Worm (Caenorhabditis elegans) whole organism, L1 larva: ENCODE data around the gene srw-91.

ENCODE experiments used
- C04F5.9 ChIP-seq: sonication (generic microtip); optimal IDR thresholded peaks from 2 replicates; lab custom pipeline; 2016; ENCODE audit warnings: missing genetic modification characterization, missing compliant biosample characterization
- C16A3.4 ChIP-seq: fragments of 150-350 bp; optimal IDR thresholded peaks from 2 replicates; lab custom pipeline; 2014; ENCODE audit warnings: missing biosample characterization, missing genetic modification characterization
- aly-2 ChIP-seq: fragments of 150-350 bp; optimal IDR thresholded peaks from 2 replicates; lab custom pipeline; 2014; ENCODE audit warnings: missing biosample characterization, missing genetic modification characterization
- blmp-1 ChIP-seq: fragments of 150-350 bp; optimal IDR thresholded peaks from 2 replicates; lab custom pipeline; 2014; ENCODE audit warnings: missing biosample characterization, missing genetic modification characterization
- ceh-63 ChIP-seq: fragments of 200-800 bp; sonication (Bioruptor generic); optimal IDR thresholded peaks from 2 replicates; lab custom pipeline; 2018; ENCODE audit warnings: mild to moderate bottlenecking, missing genetic modification characterization, missing compliant biosample characterization
- ceh-8 ChIP-seq: fragments of 200-800 bp; sonication (Bioruptor generic); optimal IDR thresholded peaks from 2 replicates; lab custom pipeline; 2018; ENCODE audit warnings: mild to moderate bottlenecking, missing genetic modification characterization, moderate library complexity, missing compliant biosample characterization
- ceh-82 ChIP-seq, 3 experiments: fragments of 150-350 bp in 1 of 3; sonication (generic microtip) in 2 of 3; optimal IDR thresholded peaks; 2 replicates each; lab custom pipeline; 2014 to 2017; ENCODE audit warnings: missing biosample characterization in 3 of 3, missing genetic modification characterization in 3 of 3
- ceh-88 ChIP-seq: fragments of 200-800 bp; sonication (Bioruptor generic); IDR thresholded peaks from 2 replicates; pipeline ENCODE4 v1.3.6; 2022; ENCODE audit warnings: missing genetic modification characterization, missing compliant biosample characterization
- ces-1 ChIP-seq: fragments of 150-350 bp; optimal IDR thresholded peaks from 2 replicates; lab custom pipeline; 2014; ENCODE audit warnings: missing biosample characterization, missing genetic modification reagents, missing genetic modification characterization
- dsc-1 ChIP-seq: sonication (generic microtip); optimal IDR thresholded peaks from 2 replicates; lab custom pipeline; 2016; ENCODE audit warnings: mild to moderate bottlenecking, missing genetic modification characterization, missing compliant biosample characterization
- egl-27 ChIP-seq, 2 experiments: fragments of 150-350 bp in 1 of 2; sonication (generic microtip); optimal IDR thresholded peaks; 3 replicates each; lab custom pipeline; 2017 to 2018; ENCODE audit warnings: missing biosample characterization in 2 of 2, missing genetic modification characterization in 2 of 2, missing genetic modification reagents in 2 of 2
- ets-5 ChIP-seq: fragments of 200-800 bp; sonication (Bioruptor generic); IDR thresholded peaks from 2 replicates; pipeline ENCODE4 v1.3.6; 2022; ENCODE audit warnings: missing genetic modification characterization, missing compliant biosample characterization
- fkh-8 ChIP-seq: sonication (generic microtip); optimal IDR thresholded peaks from 2 replicates; lab custom pipeline; 2016; ENCODE audit warnings: mild to moderate bottlenecking, missing genetic modification characterization, missing compliant biosample characterization
- grh-1 ChIP-seq: fragments of 200-800 bp; sonication (Bioruptor generic); IDR thresholded peaks from 2 replicates; pipeline ENCODE4 v1.3.6; 2022; ENCODE audit warnings: missing genetic modification reagents, missing genetic modification characterization, missing compliant biosample characterization
- hlh-17 ChIP-seq: fragments of 200-800 bp; sonication (Bioruptor generic); optimal IDR thresholded peaks from 2 replicates; lab custom pipeline; 2018; ENCODE audit warnings: missing genetic modification characterization, mild to moderate bottlenecking, missing compliant biosample characterization, moderate library complexity, borderline replicate concordance
- jun-1 ChIP-seq: fragments of 150-350 bp; optimal IDR thresholded peaks from 2 replicates; lab custom pipeline; 2014; ENCODE audit warnings: missing biosample characterization, missing genetic modification reagents, missing genetic modification characterization
- lin-14 ChIP-seq: fragments of 200-800 bp; sonication (Bioruptor generic); optimal IDR thresholded peaks from 2 replicates; lab custom pipeline; 2018; ENCODE audit warnings: mild to moderate bottlenecking, missing genetic modification characterization, moderate library complexity, missing compliant biosample characterization
- lin-39 ChIP-seq: fragments of 150-350 bp; optimal IDR thresholded peaks from 2 replicates; lab custom pipeline; 2014; ENCODE audit warnings: missing biosample characterization, missing genetic modification reagents, missing genetic modification characterization
- lir-3 ChIP-seq: sonication (generic microtip); optimal IDR thresholded peaks from 2 replicates; lab custom pipeline; 2016; ENCODE audit warnings: mild to moderate bottlenecking, missing genetic modification characterization, moderate library complexity, missing compliant biosample characterization; ENCODE audit not compliant: poor library complexity
- mab-9 ChIP-seq: fragments of 200-800 bp; sonication (Bioruptor generic); IDR thresholded peaks from 2 replicates; pipeline ENCODE4 v1.3.6; 2022; ENCODE audit warnings: missing genetic modification reagents, missing genetic modification characterization, missing compliant biosample characterization
- mdl-1 ChIP-seq, 2 experiments: fragments of 150-350 bp; optimal IDR thresholded peaks; 2 replicates each; lab custom pipeline; 2014 to 2017; ENCODE audit warnings: missing biosample characterization in 2 of 2, missing genetic modification characterization in 2 of 2, inconsistent platforms in 1 of 2
- mef-2 ChIP-seq: fragments of 150-350 bp; optimal IDR thresholded peaks from 2 replicates; lab custom pipeline; 2014; ENCODE audit warnings: missing biosample characterization, missing genetic modification characterization
- nhr-11 ChIP-seq: fragments of 150-350 bp; optimal IDR thresholded peaks from 2 replicates; lab custom pipeline; 2014; ENCODE audit warnings: missing biosample characterization, missing genetic modification characterization
- nhr-12 ChIP-seq: sonication (generic microtip); optimal IDR thresholded peaks from 2 replicates; lab custom pipeline; 2017; ENCODE audit warnings: missing biosample characterization, missing genetic modification characterization
- nhr-19 ChIP-seq: fragments of 200-800 bp; sonication (Bioruptor generic); conservative IDR thresholded peaks from 2 replicates; pipeline ENCODE4 v1.3.6; 2022; ENCODE audit warnings: missing genetic modification characterization, missing compliant biosample characterization
- nhr-47 ChIP-seq: sonication (generic microtip); optimal IDR thresholded peaks from 2 replicates; lab custom pipeline; 2016; ENCODE audit warnings: mild to moderate bottlenecking, missing genetic modification characterization, moderate library complexity, missing compliant biosample characterization
- nhr-71 ChIP-seq: sonication (generic microtip); optimal IDR thresholded peaks from 2 replicates; lab custom pipeline; 2016; ENCODE audit warnings: mild to moderate bottlenecking, missing genetic modification characterization, moderate library complexity, missing compliant biosample characterization
- nhr-76 ChIP-seq: sonication (generic microtip); optimal IDR thresholded peaks from 2 replicates; lab custom pipeline; 2017; ENCODE audit warnings: missing biosample characterization, missing genetic modification characterization
- pqm-1 ChIP-seq: sonication (generic microtip); optimal IDR thresholded peaks from 3 replicates; lab custom pipeline; 2017; ENCODE audit warnings: missing biosample characterization, missing genetic modification characterization
- skn-1 ChIP-seq: fragments of 150-350 bp; optimal IDR thresholded peaks from 2 replicates; lab custom pipeline; 2014; ENCODE audit warnings: missing biosample characterization, missing genetic modification characterization
- snpc-4 ChIP-seq: fragments of 150-350 bp; optimal IDR thresholded peaks from 2 replicates; lab custom pipeline; 2014; ENCODE audit warnings: missing biosample characterization, missing genetic modification characterization
- sup-37 ChIP-seq: fragments of 200-800 bp; sonication (Bioruptor generic); optimal IDR thresholded peaks from 2 replicates; lab custom pipeline; 2018; ENCODE audit warnings: mild to moderate bottlenecking, missing genetic modification characterization, missing compliant biosample characterization
- swsn-7 ChIP-seq: sonication (generic microtip); optimal IDR thresholded peaks from 2 replicates; lab custom pipeline; 2016; ENCODE audit warnings: missing genetic modification characterization, missing compliant biosample characterization
- unc-30 ChIP-seq: sonication (generic microtip); optimal IDR thresholded peaks from 2 replicates; lab custom pipeline; 2017; ENCODE audit warnings: missing biosample characterization, missing genetic modification characterization
- unc-98 ChIP-seq: fragments of 200-800 bp; sonication (Bioruptor generic); IDR thresholded peaks from 2 replicates; pipeline ENCODE4 v1.3.6; 2022; ENCODE audit warnings: missing genetic modification characterization, missing compliant biosample characterization
- ztf-11 ChIP-seq, 2 experiments: sonication (generic microtip); optimal IDR thresholded peaks; 2 replicates each; lab custom pipeline; 2016 to 2017; ENCODE audit warnings: missing genetic modification characterization in 2 of 2, missing biosample characterization in 1 of 2, missing compliant biosample characterization in 1 of 2

The srw-91 gene

ce11 chrV:1718232-1718631, 37.6 kb upstream of the srw-91 start:
- TF ChIP-seq lir-3, result no peak
- TF ChIP-seq nhr-71 (tag; lab: Kevin White, UChicago), result peak; percentile 52
- no peak for TF ChIP-seq egl-27 (tag; optimal IDR thresholded peaks at IDR 0.05; lab: Kevin White, UChicago)
- no peak for TF ChIP-seq nhr-12
- TF ChIP-seq jun-1 (tag; lab: Kevin White, UChicago), result no peak
- no peak for TF ChIP-seq sup-37 (GFP tag; lab: Kevin White, UChicago)
- no peak for TF ChIP-seq ceh-88 (GFP tag; lab: Robert Waterston, UW)
- no peak for TF ChIP-seq mdl-1 (tag; optimal IDR thresholded peaks at IDR 0.05; lab: Kevin White, UChicago)
- no peak for TF ChIP-seq nhr-76 (tag; lab: Kevin White, UChicago)
- TF ChIP-seq nhr-19, result no peak
- TF ChIP-seq unc-98 (GFP tag; lab: Robert Waterston, UW), result no peak
- peak; percentile 68 for TF ChIP-seq ceh-8
- no peak for TF ChIP-seq ceh-82 (tag; optimal IDR thresholded peaks at IDR 0.05; lab: Kevin White, UChicago)
- no peak for TF ChIP-seq blmp-1 (tag; lab: Kevin White, UChicago)
- TF ChIP-seq nhr-11 (tag; lab: Kevin White, UChicago), result peak; percentile 13
- TF ChIP-seq fkh-8, result peak; percentile 60

DNA sequence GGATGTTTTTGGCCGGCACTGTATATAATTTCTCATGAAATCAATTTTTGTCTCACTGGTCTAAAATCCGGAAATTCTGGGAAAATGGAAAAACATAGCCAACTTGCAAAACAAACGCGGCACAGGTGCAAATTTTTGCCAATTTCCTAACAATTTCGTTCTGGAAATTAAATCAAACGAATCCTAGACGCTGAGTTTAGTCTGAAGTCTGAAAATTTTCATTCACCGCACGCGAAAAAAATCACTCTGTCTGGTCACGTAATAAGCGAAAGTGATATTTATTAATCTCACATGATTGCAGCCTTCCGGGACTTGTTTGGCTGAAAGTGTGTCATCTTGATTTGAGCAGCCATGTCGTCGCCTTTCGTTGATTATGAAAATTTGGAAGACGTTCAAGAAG, 36.2 kb upstream of the srw-91 start, which contains the start of gene srw-103:
srw-103 (plus strand) TSS at position 301 of the 400 bp plus-strand sequence.
- no peak for TF ChIP-seq nhr-47 (tag; lab: Kevin White, UChicago)
- no peak for TF ChIP-seq aly-2
- no peak for TF ChIP-seq dsc-1
- TF ChIP-seq fkh-8, result peak; percentile 7
- TF ChIP-seq, all 84 proteins: peak for 1

DNA sequence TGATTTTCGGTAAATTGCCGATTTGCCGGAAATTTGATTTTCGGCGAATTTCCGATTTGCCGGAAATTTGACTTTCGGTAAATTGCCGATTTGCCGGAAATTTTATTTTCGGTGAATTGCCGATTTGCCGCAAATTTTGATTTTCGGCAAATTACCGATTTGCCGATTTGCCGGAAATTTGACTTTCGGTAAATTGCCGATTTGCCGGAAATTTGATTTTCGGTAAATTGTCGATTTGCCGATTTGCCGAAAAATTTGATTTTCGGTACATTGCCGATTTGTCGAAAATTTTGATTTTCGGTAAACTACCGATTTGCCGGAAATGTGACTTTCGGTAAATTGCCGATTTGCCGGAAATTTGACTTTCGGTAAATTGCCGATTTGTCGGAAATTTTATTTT, 33.1 kb upstream of the srw-91 start:
- TF ChIP-seq grh-1 (GFP tag; lab: Robert Waterston, UW) (0 out of 2 replicates have a peak, but pooled peaks have one; percentile 18), mab-9 (peak; percentile 58; the same call in 1 of the 2 replicates), unc-98 (GFP tag; lab: Robert Waterston, UW) (peak; percentile 44; the same call in 1 of the 2 replicates), ets-5 (0 out of 2 replicates have a peak, but pooled peaks have one; percentile 17), ceh-88 (GFP tag; lab: Robert Waterston, UW) (peak; percentile 20; the same call in 1 of the 2 replicates)

ce11 chrV:1710909-1711308, 30.2 kb upstream of the srw-91 start, which contains the start of gene srw-100:
TSS of gene srw-100 (plus strand) at chrV:1711209.
- TF ChIP-seq snpc-4 (tag; lab: Kevin White, UChicago), result no peak
- no peak for TF ChIP-seq ceh-88 (GFP tag; lab: Robert Waterston, UW)
- no peak for TF ChIP-seq ces-1 (GFP tag; lab: Kevin White, UChicago)
- no peak for TF ChIP-seq grh-1 (GFP tag; lab: Robert Waterston, UW)
- TF ChIP-seq skn-1 (tag; lab: Kevin White, UChicago), result no peak
- TF ChIP-seq ztf-11 (tag; optimal IDR thresholded peaks at IDR 0.05; lab: Kevin White, UChicago), result no peak
- no peak for TF ChIP-seq unc-30 (tag; lab: Kevin White, UChicago)
- no peak for TF ChIP-seq sup-37 (GFP tag; lab: Kevin White, UChicago)

- TF ChIP-seq ceh-8, result no peak
- TF ChIP-seq pqm-1 (tag; lab: Kevin White, UChicago), result no peak
- no peak for TF ChIP-seq lin-39 (tag; lab: Kevin White, UChicago)
- TF ChIP-seq swsn-7 (tag; lab: Kevin White, UChicago), result no peak
- TF ChIP-seq mef-2, result no peak
- no peak for TF ChIP-seq hlh-17 (GFP tag; lab: Kevin White, UChicago)
- TF ChIP-seq lin-14 (GFP tag; lab: Kevin White, UChicago), result no peak
- no peak for TF ChIP-seq C04F5.9
- no peak for TF ChIP-seq C16A3.4 (tag; lab: Kevin White, UChicago)
- no peak for TF ChIP-seq ceh-63
Measured at ce11 chrV:1708441-1708840, 27.8 kb upstream of the srw-91 start, which contains the start of gene srw-99. TSS of gene srw-99 (plus strand) at chrV:1708741.
